Worm (Caenorhabditis elegans): ENCODE data around the gene T05C12.11.

Gene T05C12.11

DNA sequence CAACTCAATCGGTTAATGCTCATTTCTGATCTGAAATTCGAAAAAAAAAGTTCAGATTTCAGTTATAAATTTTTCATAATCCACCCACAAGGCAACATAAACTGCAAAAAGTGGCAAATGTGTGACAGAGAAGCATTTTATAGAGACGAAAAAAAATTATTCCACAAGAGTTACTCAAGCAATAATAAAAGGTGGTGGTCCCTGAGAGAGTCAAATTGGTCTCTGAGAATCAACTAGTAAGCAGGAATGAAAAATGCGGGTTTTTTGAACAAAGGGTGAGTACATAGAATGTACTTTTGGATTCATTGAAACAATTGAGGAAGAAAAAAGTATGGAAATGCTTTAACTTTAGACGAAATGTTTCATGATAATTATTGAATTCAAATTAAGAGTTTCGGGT lies at the start of gene T05C12.11:
TSS of gene T05C12.11 (minus strand) at position 101 of the 400 bp plus-strand sequence.
- TF ChIP-seq dao-5 (tag; optimal IDR thresholded peaks at IDR 0.05) (no peak), him-1 (tag; optimal IDR thresholded peaks at IDR 0.05) (no peak), W03F9.2 (tag; optimal IDR thresholded peaks at IDR 0.05) (no peak)

DNA sequence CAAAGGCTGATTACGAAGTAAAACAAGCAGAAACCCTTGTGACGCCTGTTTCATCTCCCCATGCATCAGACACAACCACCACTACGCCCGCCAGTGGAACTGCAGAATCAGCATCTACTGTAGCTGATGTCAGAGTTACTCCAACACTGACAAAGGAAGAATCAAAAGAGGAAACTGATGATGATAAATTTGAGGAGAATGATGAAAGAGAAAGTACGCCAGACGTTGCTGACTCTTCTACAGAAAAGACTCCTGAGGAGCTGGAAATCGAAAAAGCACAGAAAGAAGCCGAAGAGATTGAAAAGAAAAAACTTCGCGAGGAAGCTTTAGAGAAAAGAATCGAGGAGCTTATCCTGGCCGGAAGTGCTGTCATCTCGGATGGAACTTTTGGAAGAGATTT lies 48.0 kb upstream of the T05C12.11 start:
- TF ChIP-seq W03F9.2 (tag; optimal IDR thresholded peaks at IDR 0.05) (no peak), dao-5 (tag; optimal IDR thresholded peaks at IDR 0.05) (no peak), him-1 (tag; optimal IDR thresholded peaks at IDR 0.05) (no peak)

DNA sequence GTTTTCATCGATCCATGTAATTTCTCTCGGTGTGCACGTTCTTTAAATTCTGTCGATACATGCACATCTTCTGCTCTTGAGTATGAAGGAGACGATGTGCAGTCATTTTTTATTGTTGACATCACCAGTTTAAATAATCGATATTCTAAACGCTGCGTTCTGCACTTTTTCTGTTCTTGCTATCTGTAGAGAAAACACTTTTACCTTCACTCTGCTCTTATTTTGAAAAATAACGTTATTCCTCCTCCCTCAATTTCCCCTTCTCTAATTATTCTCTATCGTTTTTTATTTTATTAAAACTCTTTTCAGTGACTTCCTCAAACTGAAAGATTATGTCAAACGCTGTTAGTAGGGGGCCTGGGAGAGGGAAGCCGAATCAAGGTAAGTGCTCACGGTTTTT lies 46.6 kb upstream of the T05C12.11 start, which contains the start of gene ifg-1:
TSS of gene ifg-1 (plus strand) at position 301 of the 400 bp plus-strand sequence.
- TF ChIP-seq him-1 (tag; optimal IDR thresholded peaks at IDR 0.05) (no peak), dao-5 (tag; optimal IDR thresholded peaks at IDR 0.05) (no peak), W03F9.2 (tag; optimal IDR thresholded peaks at IDR 0.05) (no peak)

DNA sequence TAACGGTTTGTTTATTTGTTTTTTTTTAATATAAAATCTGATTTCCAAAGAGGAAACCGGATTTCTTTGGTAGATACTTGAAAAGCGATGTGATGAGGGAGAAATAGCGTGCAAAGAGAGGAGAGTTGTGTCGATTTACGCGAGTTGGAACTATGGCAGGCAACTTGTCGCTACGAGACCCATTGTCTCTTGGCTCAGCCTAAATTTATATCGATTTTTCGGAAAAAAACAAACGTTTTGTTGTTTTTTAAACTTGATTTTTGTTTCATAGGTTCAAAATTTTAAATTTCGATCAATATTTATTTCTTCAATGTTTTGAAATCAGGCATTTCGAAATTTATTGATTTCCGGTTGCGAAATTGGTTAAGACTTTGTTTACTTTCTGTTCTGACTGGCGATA lies 46.2 kb upstream of the T05C12.11 start, which contains the start of gene M110.3:
TSS of gene M110.3 (minus strand) at position 184 of the 400 bp plus-strand sequence.
- TF ChIP-seq W03F9.2 (tag; optimal IDR thresholded peaks at IDR 0.05) (peak; percentile 45), him-1 (tag; optimal IDR thresholded peaks at IDR 0.05) (no peak), dao-5 (tag; optimal IDR thresholded peaks at IDR 0.05) (no peak)

DNA sequence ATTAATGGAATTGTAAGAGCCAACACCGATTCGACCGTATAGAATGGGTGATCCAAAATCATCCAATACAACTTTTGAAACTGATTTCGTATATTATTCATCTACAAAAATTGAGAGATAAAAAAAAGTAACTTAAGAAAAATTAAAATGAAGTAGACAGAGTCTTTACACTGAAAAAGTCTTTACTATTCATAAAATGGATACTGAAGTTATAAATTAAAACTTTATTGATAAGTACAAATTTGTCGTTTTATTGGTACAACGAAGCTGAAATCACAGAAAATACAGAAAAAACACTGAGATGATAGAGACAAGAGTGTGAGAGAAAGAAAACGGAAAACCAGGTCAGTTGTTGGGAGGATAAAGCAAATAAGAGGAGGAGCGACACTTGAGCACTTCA lies 44.1 kb upstream of the T05C12.11 start, which contains the start of gene M110.10:
TSS of gene M110.10 (minus strand) at position 101 of the 400 bp plus-strand sequence.
- no peak for TF ChIP-seq him-1 (tag; optimal IDR thresholded peaks at IDR 0.05)
- no peak for TF ChIP-seq W03F9.2 (tag; optimal IDR thresholded peaks at IDR 0.05)
- no peak for TF ChIP-seq dao-5 (tag; optimal IDR thresholded peaks at IDR 0.05)

DNA sequence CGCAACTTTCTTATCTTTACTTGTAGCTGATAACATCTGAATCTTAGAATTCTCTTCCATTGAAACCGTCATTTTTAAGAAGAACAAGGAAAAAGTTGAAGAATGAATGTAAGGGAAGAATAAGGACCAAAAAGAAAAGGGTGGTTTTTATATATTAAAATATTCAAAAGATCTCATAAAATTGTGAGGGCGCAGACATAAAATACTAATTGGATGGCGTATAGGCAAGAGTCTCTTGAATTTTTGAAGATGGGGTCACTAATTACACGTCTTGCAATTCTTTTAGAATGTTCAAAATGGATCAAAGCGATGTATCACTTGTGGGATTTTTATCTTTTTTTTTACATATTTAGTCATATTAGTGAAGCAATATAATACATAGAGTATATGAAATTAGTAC lies 42.4 kb upstream of the T05C12.11 start, which contains the start of gene twk-3:
TSS of gene twk-3 (minus strand) at position 101 of the 400 bp plus-strand sequence.
- TF ChIP-seq W03F9.2 (tag; optimal IDR thresholded peaks at IDR 0.05), result no peak
- TF ChIP-seq dao-5 (tag; optimal IDR thresholded peaks at IDR 0.05), result no peak
- TF ChIP-seq him-1 (tag; optimal IDR thresholded peaks at IDR 0.05), result no peak

DNA sequence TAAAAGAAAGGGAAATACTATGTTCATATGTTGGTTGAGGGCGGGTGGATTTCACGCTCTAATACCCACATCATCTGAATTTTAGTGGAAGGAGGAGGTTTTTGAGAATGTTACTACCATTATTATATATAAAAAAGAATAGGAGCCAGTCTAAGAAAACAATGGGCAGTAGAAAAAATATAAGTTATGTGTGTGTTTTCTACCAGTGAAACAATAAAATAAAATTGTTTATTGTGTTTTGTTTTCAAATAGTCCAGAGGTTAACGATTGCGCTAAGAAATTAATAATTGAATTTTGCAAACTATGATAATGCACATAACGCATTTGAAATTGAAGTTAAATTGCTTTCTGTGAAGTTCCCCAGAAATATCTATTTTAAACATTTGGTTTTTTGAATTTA lies 39.2 kb upstream of the T05C12.11 start, which contains the start of gene M110.8:
TSS of gene M110.8 (minus strand) at position 101 of the 400 bp plus-strand sequence.
- no peak for TF ChIP-seq him-1 (tag; optimal IDR thresholded peaks at IDR 0.05)
- TF ChIP-seq dao-5 (tag; optimal IDR thresholded peaks at IDR 0.05), result no peak
- no peak for TF ChIP-seq W03F9.2 (tag; optimal IDR thresholded peaks at IDR 0.05)

DNA sequence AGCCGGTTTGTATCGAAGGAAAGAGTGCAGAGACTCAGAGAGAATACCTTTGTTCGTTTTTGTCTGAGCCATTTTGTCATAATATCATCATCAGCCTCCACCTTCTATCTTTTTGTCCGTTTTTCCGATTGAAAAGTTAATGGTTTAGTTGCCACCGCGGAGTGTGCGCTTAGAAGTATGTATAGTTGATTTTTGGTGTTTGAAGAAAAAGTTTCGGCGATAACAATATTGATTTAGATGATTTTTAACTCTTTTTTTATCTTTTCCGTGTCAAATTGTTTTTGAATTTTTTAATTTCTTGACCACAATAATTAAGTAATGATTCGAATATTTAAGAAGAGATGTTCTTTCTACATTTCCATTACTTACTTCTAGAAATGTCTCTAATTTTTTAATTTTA lies 35.3 kb upstream of the T05C12.11 start:
- TF ChIP-seq him-1 (tag; optimal IDR thresholded peaks at IDR 0.05) (no peak), dao-5 (tag; optimal IDR thresholded peaks at IDR 0.05) (no peak), W03F9.2 (tag; optimal IDR thresholded peaks at IDR 0.05) (no peak)

DNA sequence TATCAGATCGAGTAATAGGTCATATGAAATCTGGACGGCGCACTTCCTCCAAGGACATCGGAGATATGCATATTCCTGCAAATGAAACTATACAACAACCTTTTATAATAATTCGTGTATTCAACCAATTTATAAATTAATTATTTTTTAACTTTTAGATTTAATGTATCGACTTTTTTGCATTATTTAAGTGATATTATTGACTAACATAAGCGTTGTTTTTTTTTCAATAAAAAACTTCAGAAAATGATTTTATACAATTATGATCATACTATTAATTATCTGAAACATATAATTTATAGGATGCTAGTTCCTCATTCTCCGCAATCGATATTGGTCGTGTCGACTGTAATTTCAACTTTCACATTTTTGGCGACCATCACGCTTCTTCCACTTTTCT lies 33.8 kb upstream of the T05C12.11 start, which contains the start of gene col-76:
TSS of gene col-76 (plus strand) at position 301 of the 400 bp plus-strand sequence.
- no peak for TF ChIP-seq him-1 (tag; optimal IDR thresholded peaks at IDR 0.05)
- no peak for TF ChIP-seq dao-5 (tag; optimal IDR thresholded peaks at IDR 0.05)
- no peak for TF ChIP-seq W03F9.2 (tag; optimal IDR thresholded peaks at IDR 0.05)

DNA sequence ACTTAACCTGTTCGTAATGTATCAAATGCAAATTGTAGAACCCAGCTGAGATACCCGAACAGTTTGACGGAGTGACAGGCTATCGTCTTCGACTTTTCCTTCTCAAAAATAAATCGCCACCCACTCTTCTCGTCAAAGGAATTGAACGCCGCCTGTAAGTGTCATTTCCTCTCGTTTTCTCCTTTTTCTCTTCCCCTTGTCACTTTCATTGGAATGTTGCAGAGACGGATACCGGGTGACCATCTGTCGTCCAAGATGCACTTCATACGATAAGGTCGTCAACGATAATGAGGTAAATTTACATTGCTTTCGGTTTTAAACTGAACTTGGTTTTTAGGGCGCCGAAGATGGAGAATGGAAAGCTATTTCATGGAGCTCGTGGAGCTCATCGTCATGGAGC lies 29.5 kb upstream of the T05C12.11 start:
- TF ChIP-seq him-1 (tag; optimal IDR thresholded peaks at IDR 0.05) (no peak), dao-5 (tag; optimal IDR thresholded peaks at IDR 0.05) (no peak), W03F9.2 (tag; optimal IDR thresholded peaks at IDR 0.05) (no peak)

DNA sequence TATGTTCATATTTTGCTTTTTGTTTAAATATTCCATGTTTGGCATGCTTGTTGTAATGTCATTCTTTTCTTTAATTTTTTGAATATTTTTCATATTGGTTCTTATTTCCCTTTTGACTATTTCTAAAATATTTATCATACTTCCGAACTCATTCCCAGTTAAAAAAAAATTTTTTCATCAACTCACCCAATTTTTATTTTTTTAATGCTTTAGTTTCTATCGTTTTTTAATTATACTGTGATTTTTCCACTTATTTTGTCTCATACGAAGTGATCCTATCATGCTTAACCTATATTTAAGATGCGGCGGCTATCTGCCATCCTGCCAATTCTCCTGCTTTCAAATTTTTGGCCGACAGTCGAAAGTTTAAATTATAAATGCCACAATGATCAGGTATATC lies 28.2 kb upstream of the T05C12.11 start, which contains the start of gene qua-1:
TSS of gene qua-1 (plus strand) at position 301 of the 400 bp plus-strand sequence.
- no peak for TF ChIP-seq dao-5 (tag; optimal IDR thresholded peaks at IDR 0.05)
- no peak for TF ChIP-seq him-1 (tag; optimal IDR thresholded peaks at IDR 0.05)
- TF ChIP-seq W03F9.2 (tag; optimal IDR thresholded peaks at IDR 0.05), result no peak

DNA sequence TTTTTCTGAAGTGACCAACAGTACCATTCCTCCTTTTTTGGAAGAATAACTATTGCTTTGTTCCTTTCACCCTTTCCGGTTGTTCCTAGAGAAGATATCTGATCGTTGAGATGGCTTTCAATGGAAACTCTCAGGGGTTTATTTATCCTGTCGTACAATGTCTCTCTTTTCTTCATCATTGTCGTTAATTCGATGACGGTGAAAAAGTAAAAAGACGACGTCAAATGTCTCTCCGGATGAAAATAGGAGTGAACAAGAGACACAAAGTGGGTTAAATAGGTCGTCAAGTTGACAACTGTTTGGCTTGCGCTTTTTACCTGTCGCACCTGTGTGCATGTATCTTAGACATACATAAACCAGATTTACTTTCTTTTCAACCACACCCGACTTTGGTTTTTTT lies 23.6 kb upstream of the T05C12.11 start:
- no peak for TF ChIP-seq W03F9.2 (tag; optimal IDR thresholded peaks at IDR 0.05)
- TF ChIP-seq him-1 (tag; optimal IDR thresholded peaks at IDR 0.05), result no peak
- no peak for TF ChIP-seq dao-5 (tag; optimal IDR thresholded peaks at IDR 0.05)

DNA sequence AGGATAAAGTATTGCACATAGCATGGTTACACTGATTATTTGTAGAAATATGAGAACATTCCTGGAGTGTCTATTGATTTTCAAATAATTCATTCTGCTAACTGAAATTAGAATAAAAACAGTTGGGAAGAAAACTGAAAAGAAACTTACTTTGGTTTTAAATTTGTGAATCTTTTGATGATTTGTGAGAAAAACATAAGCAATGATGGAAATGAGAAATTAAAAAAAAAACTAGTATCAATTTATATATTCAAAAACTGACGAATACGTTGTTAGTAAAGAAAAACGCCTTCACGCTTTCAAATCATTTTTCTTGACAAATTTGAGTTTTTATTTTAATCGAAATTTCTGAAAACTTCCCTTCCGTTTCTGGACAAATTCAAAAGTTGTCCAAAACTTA lies 22.9 kb upstream of the T05C12.11 start, which contains the start of gene T05C12.9:
TSS of gene T05C12.9 (minus strand) at position 101 of the 400 bp plus-strand sequence.
- no peak for TF ChIP-seq him-1 (tag; optimal IDR thresholded peaks at IDR 0.05)

DNA sequence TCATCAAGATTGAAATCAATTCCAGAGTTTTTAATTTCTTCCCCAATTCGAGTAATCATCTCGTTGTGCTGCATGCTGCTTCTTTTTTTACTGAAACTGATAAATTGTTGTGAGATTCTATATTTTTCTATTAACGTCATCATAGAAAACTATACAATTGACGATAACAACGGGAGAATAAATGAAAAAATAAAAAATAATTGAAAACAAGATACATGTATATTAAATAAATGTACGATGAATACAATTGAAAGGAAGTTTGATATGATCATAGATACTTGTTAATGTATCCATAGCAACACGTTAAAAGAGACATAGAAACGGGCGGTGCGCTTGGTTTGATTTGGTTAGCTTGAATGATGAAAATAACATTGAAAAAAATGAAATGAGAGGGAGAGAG lies 20.2 kb upstream of the T05C12.11 start, which contains the start of gene T05C12.8:
TSS of gene T05C12.8 (minus strand) at position 101 of the 400 bp plus-strand sequence.
- TF ChIP-seq him-1 (tag; optimal IDR thresholded peaks at IDR 0.05) (no peak), W03F9.2 (tag; optimal IDR thresholded peaks at IDR 0.05) (no peak), dao-5 (tag; optimal IDR thresholded peaks at IDR 0.05) (no peak)

DNA sequence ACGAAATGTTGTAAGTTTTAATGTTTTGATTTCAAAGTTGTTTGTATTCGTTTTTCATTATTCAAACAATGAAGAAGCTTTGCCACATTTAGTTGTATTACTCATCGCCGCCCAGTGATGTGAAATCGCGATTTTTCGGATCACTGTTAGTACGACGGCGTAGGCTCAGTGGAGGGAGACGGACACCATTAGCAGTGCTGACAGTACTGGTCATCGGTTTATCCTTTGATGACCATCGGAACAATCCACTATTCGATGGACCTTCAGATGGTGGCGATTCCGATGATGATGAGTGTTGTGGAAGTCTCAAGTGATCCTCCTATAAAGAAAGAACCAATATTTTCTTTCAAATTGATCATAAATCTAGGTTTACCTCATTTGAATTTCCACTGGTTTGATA lies 17.2 kb upstream of the T05C12.11 start:
- TF ChIP-seq W03F9.2 (tag; optimal IDR thresholded peaks at IDR 0.05) (no peak), him-1 (tag; optimal IDR thresholded peaks at IDR 0.05) (no peak), dao-5 (tag; optimal IDR thresholded peaks at IDR 0.05) (no peak)
